Worm (Caenorhabditis elegans) whole organism, L4/young adult: ENCODE measurements around the gene znf-593.

ENCODE experiments used
- W03F9.2 ChIP-seq: fragments of 150-350 bp; optimal IDR thresholded peaks from 2 replicates; lab custom pipeline; 2014; ENCODE audit warnings: missing biosample characterization, missing genetic modification characterization
- dao-5 ChIP-seq: sonication (generic microtip); optimal IDR thresholded peaks from 2 replicates; lab custom pipeline; 2016; ENCODE audit warnings: missing genotype, missing genetic modification characterization, moderate library complexity, missing compliant biosample characterization
- him-1 ChIP-seq: sonication (generic microtip); optimal IDR thresholded peaks from 2 replicates; lab custom pipeline; 2016; ENCODE audit warnings: missing genotype, missing genetic modification reagents, missing genetic modification characterization, missing compliant biosample characterization

Gene znf-593

DNA sequence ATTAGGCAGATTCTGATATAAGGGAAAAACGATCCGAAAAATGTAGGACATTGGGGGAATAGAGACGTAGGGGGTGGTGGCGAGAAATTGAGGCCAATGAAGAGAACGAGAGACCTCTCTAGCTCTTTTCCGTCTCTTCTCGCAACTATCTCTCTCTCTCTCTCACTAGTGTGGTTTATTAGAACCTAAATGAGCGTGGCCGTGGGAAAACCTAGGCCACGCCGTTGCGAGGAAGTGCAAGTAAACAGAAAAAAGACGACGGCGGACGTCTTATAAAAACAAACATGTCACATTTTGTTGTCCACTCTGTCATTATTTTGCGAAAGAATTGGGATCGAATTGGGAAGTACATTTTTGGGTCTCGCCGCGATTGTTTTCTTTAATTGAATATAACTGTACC is 48.5 kb downstream of the znf-593 start:
- TF ChIP-seq W03F9.2 (tag; lab: Kevin White, UChicago) (peak; percentile 44), him-1 (tag; lab: Kevin White, UChicago) (no peak), dao-5 (tag; lab: Kevin White, UChicago) (no peak)

DNA sequence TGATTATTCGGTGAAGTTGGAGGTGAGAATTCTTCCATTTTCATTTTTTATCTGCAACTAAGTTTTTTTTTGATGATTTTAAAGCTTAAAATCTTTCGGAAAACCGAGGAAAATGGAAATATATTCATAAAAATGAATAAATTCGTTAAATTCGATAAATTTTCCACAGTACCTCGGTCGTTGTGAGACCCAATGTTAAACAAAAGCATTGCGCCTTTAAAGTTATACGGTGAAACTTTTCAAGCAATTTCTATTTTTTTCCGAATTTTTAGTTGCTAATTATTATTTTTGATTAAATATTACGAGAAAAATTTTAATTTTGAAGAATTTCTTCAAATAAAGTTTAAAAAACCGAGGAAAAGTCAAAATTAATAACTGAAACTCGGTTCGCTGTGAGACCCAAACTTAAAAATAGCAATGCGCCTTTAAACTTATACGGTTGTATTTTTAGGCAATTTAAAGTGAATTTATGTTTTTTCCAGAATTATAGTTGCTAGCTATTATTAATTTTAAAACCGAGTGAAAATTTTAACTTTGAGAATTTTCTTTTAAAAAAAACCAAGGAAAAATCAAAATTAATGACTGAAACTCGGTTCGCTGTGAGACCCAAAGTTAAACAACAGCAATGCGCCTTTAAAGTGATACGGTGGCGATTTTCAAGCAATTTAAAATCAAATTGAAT is 49.1 kb downstream of the znf-593 start, which contains the start of gene taf-12:
TSS of gene taf-12 (minus strand) at position 51 of the 682 bp plus-strand sequence.
- TF ChIP-seq him-1 (tag; lab: Kevin White, UChicago) (no peak), dao-5 (tag; lab: Kevin White, UChicago) (no peak), W03F9.2 (tag; lab: Kevin White, UChicago) (peak; percentile 44)
